Fruit fly (Drosophila melanogaster) S2 (cell line): ENCODE results near the gene sni.

Experiments
- CG8478 ChIP-seq: fragments of >200 bp; optimal IDR thresholded peaks from 2 replicates; lab custom pipeline; 2018
- CTCF ChIP-seq, 2 experiments: fragments of >200 bp; optimal IDR thresholded peaks; 2 replicates each; lab custom pipeline; 2018

The sni gene

DNA sequence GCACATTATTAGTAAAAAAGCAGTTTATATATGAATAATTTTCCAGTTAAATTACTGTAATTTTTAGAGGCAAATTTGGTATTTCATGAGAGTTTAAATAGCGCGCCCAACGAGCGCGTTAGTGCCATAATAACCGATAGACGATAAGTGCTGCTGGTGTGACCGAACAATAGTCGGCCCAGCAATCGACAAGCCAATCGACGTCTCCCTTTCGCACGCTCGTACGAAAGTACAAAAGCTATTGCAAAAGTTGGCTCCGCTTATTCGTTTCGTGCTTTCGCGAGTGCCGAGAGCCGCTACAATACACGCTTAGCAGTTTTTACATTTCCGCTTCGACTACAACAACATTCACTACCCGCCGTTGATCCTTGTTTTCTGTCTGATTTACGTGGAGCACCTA lies 1.5 kb downstream of the sni start, which contains the start of gene Trxr1:
Gene Trxr1 (plus strand): TSS at position 231 of the 400 bp plus-strand sequence.
- no peak for TF ChIP-seq CTCF (optimal IDR thresholded peaks at IDR 0.05; lab: Kevin White, UChicago)
- no peak for TF ChIP-seq CG8478

DNA sequence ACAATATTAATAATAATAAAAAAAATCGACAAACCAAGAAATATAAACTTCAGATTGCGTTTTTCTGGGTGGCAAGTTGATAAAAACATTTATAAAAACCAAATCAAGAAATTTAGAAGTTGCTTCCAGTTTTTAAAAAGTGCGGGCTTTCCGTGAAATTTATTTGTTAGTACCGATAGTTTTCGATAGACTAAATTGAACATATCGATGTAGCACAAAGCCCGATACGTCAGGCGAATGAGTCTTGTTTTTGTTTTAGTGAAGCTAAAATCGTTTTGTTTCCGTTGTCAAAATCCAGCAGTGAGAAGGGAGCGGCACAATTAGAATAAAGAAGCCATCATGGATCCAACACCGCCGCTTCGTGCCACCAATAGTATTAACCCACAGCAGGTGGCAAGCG lies 3.4 kb downstream of the sni start, which contains the start of gene CG2147:
Gene CG2147 (plus strand): TSS at position 254 of the 400 bp plus-strand sequence.
- no peak for TF ChIP-seq CTCF (optimal IDR thresholded peaks at IDR 0.05; lab: Kevin White, UChicago)
- TF ChIP-seq CG8478 = no peak

DNA sequence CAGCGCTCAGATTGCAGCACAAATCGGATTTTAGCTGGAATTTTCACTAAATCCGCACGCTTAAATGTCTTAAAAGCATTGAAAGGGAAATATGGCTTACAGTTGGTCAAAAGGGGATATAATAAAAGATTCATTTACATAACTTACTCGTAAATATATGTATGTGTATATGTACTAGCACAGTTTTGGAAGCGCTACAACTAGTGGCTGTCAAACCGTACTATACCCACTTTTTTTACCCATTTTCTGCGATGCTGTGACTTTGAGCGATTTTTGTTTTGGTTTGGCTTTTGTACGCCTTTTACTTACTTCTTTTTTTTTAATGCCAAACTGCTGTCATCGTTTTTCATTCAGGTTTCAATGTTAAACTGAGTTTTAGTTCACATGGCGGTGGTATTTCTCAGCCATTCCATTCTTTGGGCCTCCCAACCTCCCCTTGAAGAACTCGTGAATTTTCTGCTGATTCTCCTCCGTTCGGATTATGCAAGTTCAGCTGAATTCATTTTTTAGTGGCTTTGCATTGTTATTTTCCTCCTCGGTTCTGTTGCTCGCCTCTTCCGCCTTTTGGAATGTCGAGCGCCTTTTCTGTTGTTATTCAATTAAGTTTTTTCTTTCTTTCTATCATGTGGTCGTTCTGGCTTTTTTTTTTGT lies 9.8 kb downstream of the sni start:
- TF ChIP-seq CG8478 = no peak
- TF ChIP-seq CTCF (optimal IDR thresholded peaks at IDR 0.05; lab: Kevin White, UChicago) = no peak

DNA sequence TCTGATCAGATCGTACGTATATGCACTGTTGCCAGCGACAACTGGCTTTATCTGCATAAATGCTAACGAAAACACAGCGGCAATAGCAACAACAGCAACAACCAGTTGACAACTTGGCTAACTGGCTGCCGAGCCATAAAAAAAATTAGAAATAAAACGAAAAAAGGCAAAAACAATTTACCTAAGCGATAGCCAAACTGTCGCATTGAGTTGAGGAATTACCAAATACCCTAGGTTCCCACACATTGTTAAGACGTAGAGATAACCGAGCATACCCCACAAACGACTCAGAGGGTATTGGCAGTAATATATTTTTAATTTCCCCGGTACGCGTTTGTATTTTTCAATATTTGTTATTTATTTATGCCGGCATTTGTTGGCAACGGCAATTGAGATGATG lies 10.6 kb downstream of the sni start:
- TF ChIP-seq CTCF (optimal IDR thresholded peaks at IDR 0.05; lab: Kevin White, UChicago) (no peak), CG8478 (no peak)

DNA sequence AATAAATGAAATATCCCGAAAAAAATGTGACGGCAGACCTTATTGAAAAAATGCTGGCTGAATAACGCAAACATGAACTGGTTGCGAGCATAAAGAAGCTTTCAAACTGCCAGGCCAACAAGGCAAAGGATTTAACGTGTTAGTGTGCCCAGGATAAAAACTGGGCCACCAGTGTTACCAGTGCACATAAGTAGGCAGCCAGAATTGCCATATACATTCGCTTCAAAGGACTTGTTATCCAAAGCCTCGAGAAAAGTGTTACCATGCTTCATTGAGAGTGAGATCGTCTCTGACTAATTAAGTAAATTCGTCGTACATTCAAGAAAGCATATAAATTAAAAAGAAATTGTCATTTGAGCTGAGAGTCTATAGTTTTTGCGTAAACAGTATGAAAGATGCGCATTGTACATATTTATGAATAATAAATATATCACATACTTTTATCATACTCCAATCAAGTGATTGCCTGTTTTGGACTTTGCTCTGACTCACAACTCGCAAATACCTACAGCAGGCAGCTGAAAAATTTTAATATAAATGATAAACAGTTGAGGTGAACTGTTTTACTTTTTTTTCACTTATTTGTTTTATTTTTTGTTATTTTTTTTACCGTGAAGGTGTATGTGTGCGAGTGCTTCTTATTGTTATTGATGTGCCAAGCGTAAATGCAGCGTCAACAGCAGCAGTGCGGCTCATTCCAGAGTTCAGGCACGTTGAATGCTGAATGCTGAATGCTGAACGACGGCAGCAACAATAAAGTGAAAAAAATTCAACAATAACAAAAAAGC lies 12.4 kb downstream of the sni start:
- no peak for TF ChIP-seq CG8478
- no peak for TF ChIP-seq CTCF (optimal IDR thresholded peaks at IDR 0.05; lab: Kevin White, UChicago)

DNA sequence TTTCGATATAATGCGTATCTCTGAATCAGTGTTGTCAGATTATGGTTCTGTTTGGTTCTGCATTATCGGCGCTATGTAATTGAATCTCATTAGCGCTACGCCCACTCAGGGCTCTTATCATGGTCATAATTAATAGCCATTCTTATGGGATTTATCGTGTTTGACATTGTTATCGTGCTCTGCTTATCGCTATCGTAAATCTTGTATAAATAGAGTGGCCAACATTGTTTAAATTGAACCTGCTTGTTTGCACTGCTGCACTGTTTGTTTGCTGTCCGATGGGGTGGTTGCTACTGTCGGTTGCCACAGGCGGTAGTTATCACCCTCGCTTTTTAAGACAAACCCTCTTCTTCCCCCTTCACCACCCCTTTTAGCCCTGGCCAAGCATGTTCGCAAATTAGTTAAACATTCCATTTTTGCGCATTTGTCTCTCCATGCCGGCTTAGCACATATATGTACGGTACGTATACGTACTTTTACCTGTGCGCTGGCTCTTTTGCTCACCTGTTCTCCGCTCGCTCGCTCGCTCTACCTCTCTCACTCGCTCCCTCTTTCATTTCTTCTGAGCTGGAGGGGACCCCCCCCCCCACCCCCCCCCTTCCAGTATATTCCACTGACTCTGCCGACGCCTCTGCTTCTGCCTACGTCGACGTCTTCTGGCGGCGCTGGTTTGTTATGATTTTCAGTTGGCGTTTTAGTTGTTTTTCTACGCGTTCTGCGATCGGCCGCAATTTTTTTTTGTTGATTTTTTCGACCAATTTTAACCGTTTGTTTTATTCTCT lies 13.7 kb downstream of the sni start:
- TF ChIP-seq CG8478 (no peak), CTCF (optimal IDR thresholded peaks at IDR 0.05; lab: Kevin White, UChicago) (no peak)

DNA sequence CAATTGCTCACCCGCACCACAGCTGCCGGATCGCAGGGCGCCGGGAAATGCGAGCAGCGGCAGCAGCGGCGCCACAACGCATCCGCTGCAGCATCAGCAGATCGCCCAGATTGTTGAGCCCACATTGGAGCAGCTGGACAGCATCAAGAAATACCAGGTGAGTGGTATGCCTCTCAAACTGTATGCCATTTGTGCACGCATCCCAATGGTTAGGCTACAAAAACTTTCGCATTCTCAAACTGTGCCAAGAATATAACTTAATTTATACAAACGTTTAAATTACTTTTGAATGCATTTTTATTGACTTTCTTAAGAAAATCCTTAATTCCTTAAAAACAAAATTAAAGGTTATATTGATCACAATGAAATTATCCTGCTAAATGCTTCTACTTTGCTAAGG lies 15.9 kb downstream of the sni start:
- TF ChIP-seq CTCF (optimal IDR thresholded peaks at IDR 0.05; lab: Kevin White, UChicago) = peak; percentile 6 to 13
- TF ChIP-seq CG8478 = no peak

DNA sequence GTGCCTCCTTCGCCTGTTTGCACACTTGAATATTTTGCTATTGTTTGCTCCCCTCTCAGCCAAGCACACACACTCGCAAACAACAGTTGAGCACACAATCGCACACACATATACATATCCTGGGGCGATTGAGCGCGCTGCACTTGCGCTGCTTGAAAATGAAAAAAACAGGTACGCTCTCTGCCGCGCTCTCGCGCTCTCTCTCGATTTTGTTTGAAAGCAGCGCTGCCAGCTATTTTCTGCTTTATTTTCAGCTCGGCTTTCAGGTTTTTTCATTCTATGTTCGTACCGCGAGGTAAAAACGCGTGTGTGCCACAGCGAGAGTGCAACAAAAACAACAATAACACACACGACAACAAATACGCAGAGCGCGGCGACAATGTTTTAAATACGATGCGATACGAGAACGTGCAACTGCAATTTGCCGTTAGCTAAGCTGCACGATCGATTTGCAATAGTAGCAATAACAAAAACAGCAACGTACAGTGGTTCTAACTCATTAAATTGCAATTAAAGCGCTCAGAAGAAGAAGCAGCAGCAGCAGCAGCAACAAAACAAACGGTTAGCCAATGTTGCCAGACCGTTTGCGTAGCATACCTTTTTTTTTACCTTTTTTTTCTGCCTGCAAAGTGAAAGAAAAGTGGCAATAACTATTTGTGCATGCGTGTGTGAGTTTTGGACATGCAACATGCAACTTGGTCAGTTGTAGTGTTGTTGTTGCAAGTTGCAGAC lies 27.8 kb downstream of the sni start:
- TF ChIP-seq CTCF (optimal IDR thresholded peaks at IDR 0.05; lab: Kevin White, UChicago) (no peak), CG8478 (no peak)

DNA sequence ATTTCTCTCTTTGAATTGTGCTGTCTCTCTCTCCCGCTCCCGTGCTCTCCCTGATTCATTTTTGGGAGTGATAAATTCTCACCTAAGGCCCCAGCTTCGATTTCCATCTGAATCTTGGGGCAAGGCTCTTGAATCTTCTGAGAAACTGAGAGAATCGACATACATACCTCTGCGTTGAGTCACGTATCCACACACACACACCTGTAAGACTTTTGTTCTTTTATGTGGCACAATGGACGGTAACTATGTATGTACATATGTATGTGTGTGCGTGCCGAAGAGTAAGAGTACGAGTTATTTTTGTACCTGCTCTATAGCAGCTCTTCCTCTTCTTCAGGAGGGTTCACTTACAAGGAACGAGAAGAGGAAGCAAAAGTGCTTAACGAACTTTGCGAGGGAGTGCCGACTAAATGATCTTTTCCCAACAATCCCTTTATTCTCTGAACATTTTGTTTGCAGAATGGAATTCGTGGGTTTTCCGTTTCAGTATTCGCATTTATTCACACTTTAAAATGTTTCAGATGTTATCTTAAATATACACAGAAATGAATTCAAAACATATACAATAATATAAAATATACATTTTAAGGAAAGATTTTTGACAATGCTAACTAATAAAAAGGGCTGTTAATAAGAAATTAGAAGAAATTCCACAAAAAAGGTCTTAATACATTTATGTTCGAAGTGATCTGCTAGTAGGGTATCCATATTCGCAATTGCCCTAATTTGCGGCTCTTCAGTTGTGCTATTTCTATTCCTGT lies 28.5 kb downstream of the sni start:
- no peak for TF ChIP-seq CG8478
- TF ChIP-seq CTCF (optimal IDR thresholded peaks at IDR 0.05; lab: Kevin White, UChicago) = no peak

DNA sequence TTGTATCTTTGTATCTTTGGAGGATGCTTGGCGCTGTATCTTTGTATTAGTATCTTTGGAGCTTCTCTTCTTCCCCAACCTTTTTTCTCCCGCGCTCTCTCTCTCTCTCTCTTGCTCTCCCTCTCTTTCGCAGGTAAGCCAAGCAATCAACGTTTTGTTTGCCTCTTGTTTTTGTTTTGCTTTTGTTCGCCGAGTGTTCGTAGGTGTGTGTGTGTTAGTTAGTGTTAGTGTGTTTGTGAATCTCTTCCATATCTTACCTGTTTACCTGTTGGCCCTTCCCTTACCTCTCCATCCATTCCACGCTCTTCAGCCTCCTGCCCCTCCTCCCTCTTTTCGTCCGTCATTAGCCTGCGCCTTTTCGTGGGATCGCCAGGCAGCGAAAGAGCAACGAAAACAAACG lies 29.8 kb downstream of the sni start:
- TF ChIP-seq CTCF (optimal IDR thresholded peaks at IDR 0.05; lab: Kevin White, UChicago) (no peak), CG8478 (no peak)

DNA sequence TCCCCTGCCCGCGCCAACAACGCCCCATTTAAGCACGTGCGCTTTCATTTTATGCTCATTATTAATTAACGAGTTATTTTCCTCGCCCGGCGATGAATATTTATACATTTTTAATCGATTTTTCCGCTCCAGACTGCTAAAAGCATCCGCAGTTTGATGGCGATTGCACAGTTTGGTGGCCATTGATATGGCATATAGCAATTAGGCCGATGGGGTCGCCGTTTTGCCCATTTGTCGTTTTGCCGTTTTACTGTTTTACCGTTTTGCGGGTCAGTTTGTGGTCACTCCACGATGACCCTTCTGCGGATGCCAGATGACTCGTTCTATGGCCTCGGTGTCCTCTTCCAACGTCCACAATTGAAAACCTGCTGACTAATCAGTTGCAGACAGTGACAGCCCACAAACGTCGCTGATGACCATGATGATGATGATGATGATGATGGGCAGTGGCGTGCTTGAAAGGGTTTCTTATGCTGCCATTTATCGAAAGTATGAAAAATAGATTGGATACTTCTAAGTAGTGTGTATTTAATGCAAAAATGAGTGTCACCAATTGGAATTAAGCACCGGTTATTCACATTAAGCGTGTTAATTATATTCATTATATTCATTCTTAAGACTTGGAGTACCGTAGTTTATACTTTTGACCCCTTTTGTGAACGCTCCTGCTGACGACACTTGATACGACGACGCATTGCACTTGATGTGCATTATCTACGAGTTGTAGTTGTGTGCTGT lies 31.9 kb downstream of the sni start:
- TF ChIP-seq CTCF (optimal IDR thresholded peaks at IDR 0.05; lab: Kevin White, UChicago) (no peak), CG8478 (no peak)

DNA sequence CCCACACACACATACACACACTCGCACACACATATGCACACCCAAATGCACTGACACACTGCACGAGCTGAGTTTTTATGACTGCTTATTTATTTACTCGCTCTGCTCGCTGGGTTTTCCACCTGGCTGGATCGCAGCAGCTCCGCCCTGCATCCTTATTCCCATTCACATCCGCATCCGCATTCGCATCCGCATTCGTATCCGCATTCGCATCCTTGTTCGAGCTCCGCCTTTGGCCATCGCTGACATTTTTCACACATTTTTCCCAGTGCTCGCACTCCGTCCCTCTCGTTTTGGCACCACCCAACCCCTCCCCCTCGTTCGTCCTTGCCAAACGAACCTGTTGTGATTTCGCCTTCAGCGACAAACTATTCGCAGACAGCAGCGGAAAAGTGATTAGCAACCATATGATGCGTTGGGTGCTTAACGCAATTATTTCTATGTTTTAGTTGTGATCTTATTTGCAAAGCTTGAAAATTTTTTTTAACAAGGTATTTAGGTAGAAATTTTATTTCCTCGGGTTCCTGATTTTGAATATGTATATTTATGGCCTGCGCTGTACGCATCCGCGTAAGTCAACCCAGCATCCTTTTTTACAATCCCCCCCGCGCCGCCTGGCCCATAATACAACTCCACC lies 32.6 kb downstream of the sni start:
- no peak for TF ChIP-seq CG8478
- TF ChIP-seq CTCF (optimal IDR thresholded peaks at IDR 0.05; lab: Kevin White, UChicago) = no peak

DNA sequence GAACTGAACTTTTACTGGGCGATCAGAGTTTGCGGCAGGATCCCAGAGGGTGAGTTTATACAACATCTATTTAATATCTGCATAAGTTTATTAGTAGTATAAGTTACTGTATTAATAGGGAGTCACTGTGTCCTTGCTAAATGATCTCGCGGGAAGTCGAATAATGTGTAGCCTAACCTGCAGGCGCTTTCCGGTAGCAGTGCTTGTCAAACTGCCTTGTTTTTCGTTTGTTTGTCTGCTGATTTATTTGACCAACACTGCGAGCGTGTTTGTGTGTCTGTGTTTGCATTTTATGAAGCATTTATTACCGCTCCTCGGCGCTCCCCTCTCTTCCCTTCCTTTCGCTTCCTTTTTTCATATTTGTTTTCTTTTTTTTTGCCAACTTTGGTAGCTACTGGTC lies 33.2 kb downstream of the sni start:
- no peak for TF ChIP-seq CG8478
- peak; percentile 77 to 79 for TF ChIP-seq CTCF (optimal IDR thresholded peaks at IDR 0.05; lab: Kevin White, UChicago)
